Worm (Caenorhabditis elegans) whole organism, young adult: ENCODE data around the gene gop-2.

Experiments used
- C06A6.2 ChIP-seq: fragments of 200-800 bp; sonication (Bioruptor generic); conservative IDR thresholded peaks from 2 replicates; pipeline ENCODE4 v1.3.6; 2022; ENCODE audit warnings: missing genetic modification characterization, missing compliant biosample characterization
- F39B2.1 ChIP-seq: fragments of 200-800 bp; sonication (Bioruptor generic); IDR thresholded peaks from 2 replicates; pipeline ENCODE4 v1.3.6; 2022; ENCODE audit warnings: missing genetic modification reagents, missing genetic modification characterization, missing compliant biosample characterization
- F49E8.2 ChIP-seq: sonication (generic microtip); optimal IDR thresholded peaks from 3 replicates; lab custom pipeline; 2017; ENCODE audit warnings: missing genetic modification characterization, mild to moderate bottlenecking, missing compliant biosample characterization, antibody characterized with exemption, moderate library complexity; ENCODE audit not compliant: insufficient read depth
- ekl-4 ChIP-seq: fragments of 200-800 bp; sonication (Bioruptor generic); IDR thresholded peaks from 2 replicates; pipeline ENCODE4 v1.3.6; 2022; ENCODE audit warnings: missing genetic modification reagents, missing genetic modification characterization, missing compliant biosample characterization
- fkh-3 ChIP-seq: sonication (generic microtip); optimal IDR thresholded peaks from 2 replicates; lab custom pipeline; 2016; ENCODE audit warnings: mild to moderate bottlenecking, missing genetic modification characterization, missing compliant biosample characterization
- let-607 ChIP-seq, 2 experiments: fragments of 200-800 bp in 1 of 2; sonication (Bioruptor generic) in 1 of 2; sonication (generic microtip) in 1 of 2; optimal IDR thresholded peaks; 2 replicates each; lab custom pipeline; 2016 to 2018; ENCODE audit warnings: mild to moderate bottlenecking in 2 of 2, missing compliant biosample characterization in 2 of 2, missing genetic modification characterization in 2 of 2, moderate library complexity in 2 of 2, missing genotype in 1 of 2
- lir-1 ChIP-seq: fragments of 200-800 bp; sonication (Bioruptor generic); conservative IDR thresholded peaks from 2 replicates; pipeline ENCODE4 v1.3.6; 2022; ENCODE audit warnings: missing genetic modification reagents, missing genetic modification characterization, missing compliant biosample characterization
- madf-10 ChIP-seq: sonication (generic microtip); optimal IDR thresholded peaks from 2 replicates; lab custom pipeline; 2016; ENCODE audit warnings: mild to moderate bottlenecking, missing genetic modification characterization, missing compliant biosample characterization
- madf-8 ChIP-seq: fragments of 200-800 bp; sonication (Bioruptor generic); conservative IDR thresholded peaks from 2 replicates; pipeline ENCODE4 v1.3.6; 2022; ENCODE audit warnings: missing genetic modification reagents, missing genetic modification characterization, missing compliant biosample characterization
- mes-4 ChIP-seq: sonication (generic microtip); optimal IDR thresholded peaks from 2 replicates; lab custom pipeline; 2016; ENCODE audit warnings: missing genotype, missing genetic modification characterization, missing compliant biosample characterization
- unc-62 ChIP-seq: fragments of 150-350 bp; optimal IDR thresholded peaks from 2 replicates; lab custom pipeline; 2014; ENCODE audit warnings: missing biosample characterization, missing genetic modification reagents, missing genetic modification characterization

ce11 chrIII:5264813-5265212, 6.0 kb downstream of the gop-2 start, which contains the start of gene gro-1:
- no peak for TF ChIP-seq F49E8.2 (tag; lab: Kevin White, UChicago)
- TF ChIP-seq F39B2.1 (GFP tag; lab: Robert Waterston, UW), result no peak
- TF ChIP-seq let-607 (tag; optimal IDR thresholded peaks at IDR 0.05; lab: Kevin White, UChicago), result no peak
- no peak for TF ChIP-seq ekl-4 (GFP tag; lab: Robert Waterston, UW)
- TF ChIP-seq fkh-3 (tag; lab: Kevin White, UChicago), result no peak
- no peak for TF ChIP-seq madf-8
- TF ChIP-seq unc-62 (GFP tag; lab: Kevin White, UChicago), result no peak
- TF ChIP-seq mes-4, result no peak
- TF ChIP-seq madf-10, result no peak
- TF ChIP-seq lir-1 (GFP tag; lab: Robert Waterston, UW), result no peak
- no peak for TF ChIP-seq C06A6.2 (GFP tag; lab: Robert Waterston, UW)
